Fruit fly (Drosophila melanogaster) whole organism, embryonic: ENCODE measurements around the gene CG15728.

Source experiments
- Atf-2 ChIP-seq: fragments of 200-800 bp; sonication (Bioruptor generic); optimal IDR thresholded peaks from 2 replicates; lab custom pipeline; 2016; ENCODE audit warnings: missing biosample characterization, missing genetic modification characterization
- Bteb2 ChIP-seq: fragments of 200-800 bp; sonication (Bioruptor generic); optimal IDR thresholded peaks from 2 replicates; lab custom pipeline; 2016; ENCODE audit warnings: missing biosample characterization, missing genetic modification characterization
- C15 ChIP-seq: fragments of 200-800 bp; sonication (Bioruptor generic); IDR thresholded peaks from 3 replicates; pipeline ENCODE4 v1.3.6; 2022; ENCODE audit warnings: missing biosample characterization, missing genetic modification characterization
- CG10274 ChIP-seq: fragments of 200-800 bp; sonication (Bioruptor generic); optimal IDR thresholded peaks from 3 replicates; lab custom pipeline; 2017; ENCODE audit warnings: missing biosample characterization, mild to moderate bottlenecking, missing genetic modification characterization
- CG11085 ChIP-seq: fragments of 200-800 bp; sonication (Bioruptor generic); IDR thresholded peaks from 2 replicates; pipeline ENCODE4 v1.3.6; 2022; ENCODE audit warnings: missing biosample characterization, missing genetic modification characterization
- CG12071 ChIP-seq: fragments of 200-800 bp; sonication (Bioruptor generic); optimal IDR thresholded peaks from 3 replicates; lab custom pipeline; 2018; ENCODE audit warnings: missing biosample characterization, mild to moderate bottlenecking, missing genetic modification characterization
- CG12299 ChIP-seq: fragments of 200-800 bp; sonication (Bioruptor generic); optimal IDR thresholded peaks from 2 replicates; lab custom pipeline; 2018; ENCODE audit warnings: missing biosample characterization, mild to moderate bottlenecking, missing genetic modification characterization
- CG14050 ChIP-seq: fragments of 200-800 bp; sonication (Bioruptor generic); IDR thresholded peaks from 3 replicates; pipeline ENCODE4 v1.3.6; 2022; ENCODE audit warnings: missing biosample characterization, missing genetic modification characterization
- CG17328 ChIP-seq: fragments of 200-800 bp; sonication (Bioruptor generic); IDR thresholded peaks from 2 replicates; pipeline ENCODE4 v1.3.6; 2022; ENCODE audit warnings: missing biosample characterization, missing genetic modification characterization
- CG17361 ChIP-seq: fragments of 200-800 bp; sonication (Bioruptor generic); IDR thresholded peaks from 3 replicates; pipeline ENCODE4 v1.3.6; 2022; ENCODE audit warnings: missing biosample characterization, missing genetic modification characterization
- CG17912 ChIP-seq: fragments of 200-800 bp; sonication (Bioruptor generic); optimal IDR thresholded peaks from 2 replicates; lab custom pipeline; 2018; ENCODE audit warnings: missing biosample characterization, mild to moderate bottlenecking, missing genetic modification characterization
- CG18262 ChIP-seq: fragments of 200-800 bp; optimal IDR thresholded peaks from 3 replicates; lab custom pipeline; 2019; ENCODE audit warnings: missing biosample characterization, mild to moderate bottlenecking, missing genetic modification characterization, moderate library complexity
- CG30020 ChIP-seq: fragments of 200-800 bp; optimal IDR thresholded peaks from 2 replicates; lab custom pipeline; 2019; ENCODE audit warnings: missing biosample characterization, mild to moderate bottlenecking, missing genetic modification characterization, moderate library complexity
- CG32767 ChIP-seq: fragments of 200-800 bp; sonication (Bioruptor generic); IDR thresholded peaks from 2 replicates; pipeline ENCODE4 v1.3.6; 2022; ENCODE audit warnings: missing biosample characterization, missing genetic modification characterization
- CG3281 ChIP-seq: fragments of 200-800 bp; sonication (Bioruptor generic); optimal IDR thresholded peaks from 3 replicates; lab custom pipeline; 2017; ENCODE audit warnings: missing biosample characterization, mild to moderate bottlenecking, missing genetic modification characterization
- CG4360 ChIP-seq: fragments of 200-800 bp; sonication (Bioruptor generic); IDR thresholded peaks from 2 replicates; pipeline ENCODE4 v1.3.6; 2022; ENCODE audit warnings: missing biosample characterization, missing genetic modification characterization
- CG4424 ChIP-seq: fragments of 200-800 bp; sonication (Bioruptor generic); optimal IDR thresholded peaks from 3 replicates; lab custom pipeline; 2016; ENCODE audit warnings: missing biosample characterization, missing genetic modification characterization
- CG6791 ChIP-seq: fragments of 200-800 bp; sonication (Bioruptor generic); IDR thresholded peaks from 3 replicates; pipeline ENCODE4 v1.3.6; 2022; ENCODE audit warnings: missing biosample characterization, missing genetic modification characterization; ENCODE audit not compliant: partially characterized antibody
- CG7745 ChIP-seq: fragments of 200-800 bp; sonication (Bioruptor generic); optimal IDR thresholded peaks from 2 replicates; lab custom pipeline; 2018; ENCODE audit warnings: missing biosample characterization, mild to moderate bottlenecking, missing genetic modification characterization, moderate library complexity
- CG7786 ChIP-seq: fragments of 200-800 bp; sonication (Bioruptor generic); optimal IDR thresholded peaks from 2 replicates; lab custom pipeline; 2016; ENCODE audit warnings: missing biosample characterization, missing genetic modification characterization
- CG7987 ChIP-seq: fragments of 200-800 bp; sonication (Bioruptor generic); optimal IDR thresholded peaks from 2 replicates; lab custom pipeline; 2018; ENCODE audit warnings: missing biosample characterization, mild to moderate bottlenecking, missing genetic modification characterization, moderate library complexity
- CG9437 ChIP-seq: fragments of 200-800 bp; sonication (Bioruptor generic); optimal IDR thresholded peaks from 2 replicates; lab custom pipeline; 2018; ENCODE audit warnings: missing biosample characterization, mild to moderate bottlenecking, missing genetic modification characterization
- CG9876 ChIP-seq: fragments of 200-800 bp; sonication (Bioruptor generic); optimal IDR thresholded peaks from 2 replicates; lab custom pipeline; 2016; ENCODE audit warnings: missing biosample characterization, missing genetic modification characterization
- Fer3 ChIP-seq: fragments of 200-800 bp; sonication (Bioruptor generic); optimal IDR thresholded peaks from 2 replicates; lab custom pipeline; 2018; ENCODE audit warnings: missing biosample characterization, mild to moderate bottlenecking, missing genetic modification characterization, moderate library complexity
- Gug ChIP-seq: fragments of 200-800 bp; sonication (Bioruptor generic); IDR thresholded peaks from 4 replicates; pipeline ENCODE4 v1.3.6; 2022; ENCODE audit warnings: missing biosample characterization, missing genetic modification characterization
- Hmr ChIP-seq: fragments of 200-800 bp; sonication (Bioruptor generic); optimal IDR thresholded peaks from 3 replicates; lab custom pipeline; 2017; ENCODE audit warnings: mild to moderate bottlenecking, missing biosample characterization, missing genetic modification reagents, missing genetic modification characterization
- Hr3 ChIP-seq: fragments of 200-800 bp; sonication (Bioruptor generic); optimal IDR thresholded peaks from 3 replicates; lab custom pipeline; 2016; ENCODE audit warnings: missing biosample characterization, missing genetic modification characterization
- Hsf ChIP-seq: fragments of 200-800 bp; sonication (Bioruptor generic); optimal IDR thresholded peaks from 3 replicates; lab custom pipeline; 2016; ENCODE audit warnings: missing biosample characterization, missing genetic modification characterization
- Kr ChIP-seq: fragments of 200-800 bp; sonication (Bioruptor generic); optimal IDR thresholded peaks from 2 replicates; lab custom pipeline; 2017; ENCODE audit warnings: missing biosample characterization, mild to moderate bottlenecking, missing genetic modification characterization
- Lhr ChIP-seq: fragments of 200-800 bp; sonication (Bioruptor generic); optimal IDR thresholded peaks from 3 replicates; lab custom pipeline; 2017; ENCODE audit warnings: mild to moderate bottlenecking, missing biosample characterization, missing genetic modification reagents, missing genetic modification characterization
- MESR4 ChIP-seq: fragments of 200-800 bp; sonication (Bioruptor generic); optimal IDR thresholded peaks from 2 replicates; lab custom pipeline; 2018; ENCODE audit warnings: missing biosample characterization, mild to moderate bottlenecking, missing genetic modification characterization, moderate library complexity
- NFAT ChIP-seq: fragments of 200-800 bp; sonication (Bioruptor generic); IDR thresholded peaks from 2 replicates; pipeline ENCODE4 v1.3.6; 2022; ENCODE audit warnings: missing biosample characterization, missing genetic modification characterization
- Nf-YA ChIP-seq: fragments of 200-800 bp; sonication (Bioruptor generic); IDR thresholded peaks from 2 replicates; pipeline ENCODE4 v1.3.6; 2022; ENCODE audit warnings: missing biosample characterization, missing genetic modification characterization
- NfI ChIP-seq: fragments of 200-800 bp; sonication (Bioruptor generic); optimal IDR thresholded peaks from 3 replicates; lab custom pipeline; 2018; ENCODE audit warnings: missing biosample characterization, mild to moderate bottlenecking, missing genetic modification characterization, moderate library complexity
- Sox102F ChIP-seq: fragments of 200-800 bp; sonication (Bioruptor generic); optimal IDR thresholded peaks from 2 replicates; lab custom pipeline; 2018; ENCODE audit warnings: missing biosample characterization, mild to moderate bottlenecking, missing genetic modification characterization, moderate library complexity
- Stat92E ChIP-seq, 3 experiments: fragments of >200 bp in 2 of 3; fragments of 200-800 bp in 1 of 3; sonication (Bioruptor generic) in 1 of 3; optimal IDR thresholded peaks; 2 replicates each; lab custom pipeline; 2017 to 2019; ENCODE audit warnings: missing biosample characterization in 3 of 3, missing genetic modification characterization in 3 of 3, mild to moderate bottlenecking in 1 of 3, moderate library complexity in 1 of 3
- cad ChIP-seq: fragments of >200 bp; optimal IDR thresholded peaks from 2 replicates; lab custom pipeline; 2017; ENCODE audit warnings: missing biosample characterization, missing genetic modification characterization
- crol ChIP-seq: fragments of 200-800 bp; sonication (Bioruptor generic); IDR thresholded peaks from 2 replicates; pipeline ENCODE4 v1.3.6; 2022; ENCODE audit warnings: missing biosample characterization, missing genetic modification characterization
- dimm ChIP-seq: fragments of 200-800 bp; sonication (Bioruptor generic); IDR thresholded peaks from 2 replicates; pipeline ENCODE4 v1.3.6; 2022; ENCODE audit warnings: missing biosample characterization, missing genetic modification characterization
- dysf ChIP-seq: fragments of 200-800 bp; sonication (Bioruptor generic); IDR thresholded peaks from 3 replicates; pipeline ENCODE4 v1.3.6; 2022; ENCODE audit warnings: missing biosample characterization, missing genetic modification characterization
- emc ChIP-seq: fragments of 200-800 bp; sonication (Bioruptor generic); optimal IDR thresholded peaks from 2 replicates; lab custom pipeline; 2016; ENCODE audit warnings: missing biosample characterization, missing genetic modification characterization
- esg ChIP-seq: fragments of 200-800 bp; sonication (Bioruptor generic); conservative IDR thresholded peaks from 2 replicates; pipeline ENCODE4 v1.3.6; 2022; ENCODE audit warnings: missing biosample characterization, missing genetic modification characterization
- inv ChIP-seq: fragments of 200-800 bp; sonication (Bioruptor generic); IDR thresholded peaks from 2 replicates; pipeline ENCODE4 v1.3.6; 2022; ENCODE audit warnings: missing biosample characterization, missing genetic modification characterization; ENCODE audit not compliant: partially characterized antibody
- kah ChIP-seq: fragments of 200-800 bp; sonication (Bioruptor generic); optimal IDR thresholded peaks from 2 replicates; lab custom pipeline; 2018; ENCODE audit warnings: missing biosample characterization, mild to moderate bottlenecking, missing genetic modification characterization
- knrl ChIP-seq: fragments of 200-800 bp; sonication (Bioruptor generic); IDR thresholded peaks from 3 replicates; pipeline ENCODE4 v1.3.6; 2022; ENCODE audit warnings: missing biosample characterization, missing genetic modification characterization; ENCODE audit not compliant: partially characterized antibody
- nerfin-1 ChIP-seq: fragments of 200-800 bp; sonication (Bioruptor generic); optimal IDR thresholded peaks from 3 replicates; lab custom pipeline; 2019; ENCODE audit warnings: missing biosample characterization, mild to moderate bottlenecking, missing genetic modification characterization, moderate library complexity
- ranshi ChIP-seq: fragments of 200-800 bp; sonication (Bioruptor generic); IDR thresholded peaks from 2 replicates; pipeline ENCODE4 v1.3.6; 2022; ENCODE audit warnings: missing biosample characterization, missing genetic modification characterization
- row ChIP-seq: fragments of 200-800 bp; sonication (Bioruptor generic); IDR thresholded peaks from 3 replicates; pipeline ENCODE4 v1.3.6; 2022; ENCODE audit warnings: missing biosample characterization, missing genetic modification characterization
- salm ChIP-seq: fragments of 200-800 bp; sonication (Bioruptor generic); optimal IDR thresholded peaks from 2 replicates; lab custom pipeline; 2018; ENCODE audit warnings: missing biosample characterization, mild to moderate bottlenecking, missing genetic modification characterization
- z ChIP-seq: fragments of 200-800 bp; sonication (Bioruptor generic); IDR thresholded peaks from 3 replicates; pipeline ENCODE4 v1.3.6; 2022; ENCODE audit warnings: missing biosample characterization, missing genetic modification characterization
- zfh2 ChIP-seq: fragments of 200-800 bp; sonication (Bioruptor generic); optimal IDR thresholded peaks from 2 replicates; lab custom pipeline; 2016; ENCODE audit warnings: missing biosample characterization, missing genetic modification characterization

Gene CG15728

dm6 chrX:12579506-12579999 lies 44.5 kb upstream of the CG15728 start (continued):
- TF ChIP-seq CG7786: peak; percentile 96
- peak; percentile 95 for TF ChIP-seq CG18262 (tag; lab: Kevin White, UChicago)
- no peak for TF ChIP-seq CG6791 (GFP tag; lab: Robert Waterston, UW)
- no peak for TF ChIP-seq knrl
- no peak for TF ChIP-seq Stat92E (GFP tag; optimal IDR thresholded peaks at IDR 0.05; lab: Kevin White, UChicago)
- peak; percentile 92 for TF ChIP-seq ranshi (GFP tag; lab: Robert Waterston, UW)
- peak; percentile 87 for TF ChIP-seq CG10274 (GFP tag; lab: Kevin White, UChicago)
- peak; percentile 97 for TF ChIP-seq Hsf (GFP tag; lab: Kevin White, UChicago)
- 0 out of 3 replicates have a peak, but pooled peaks have one; percentile 37 for TF ChIP-seq z
- TF ChIP-seq Atf-2: peak; percentile 95
- peak; percentile 87 for TF ChIP-seq CG17328 (GFP tag; lab: Robert Waterston, UW)
- peak; percentile 85 for TF ChIP-seq kah
- no peak for TF ChIP-seq inv (GFP tag; lab: Robert Waterston, UW)
- peak; percentile 10 for TF ChIP-seq MESR4 (GFP tag; lab: Kevin White, UChicago)
- TF ChIP-seq CG14050: peak; percentile 92
- no peak for TF ChIP-seq cad
- TF ChIP-seq CG11085 (GFP tag; lab: Robert Waterston, UW): peak; percentile 83
- TF ChIP-seq CG32767 (GFP tag; lab: Robert Waterston, UW): peak; percentile 81
- peak; percentile 88 for TF ChIP-seq CG9876 (GFP tag; lab: Kevin White, UChicago)
- peak; percentile 97 for TF ChIP-seq Hmr (GFP tag; lab: Kevin White, UChicago)
- TF ChIP-seq CG3281 (GFP tag; lab: Kevin White, UChicago): peak; percentile 98
- TF ChIP-seq CG12299 (tag; lab: Kevin White, UChicago): peak; percentile 92
- TF ChIP-seq Kr (GFP tag; lab: Kevin White, UChicago): no peak
- peak; percentile 96 for TF ChIP-seq dysf
- peak; percentile 71 for TF ChIP-seq CG30020 (tag; lab: Kevin White, UChicago)
- peak; percentile 92 for TF ChIP-seq Hr3
- peak; percentile 95 for TF ChIP-seq Bteb2 (GFP tag; lab: Kevin White, UChicago)
- TF ChIP-seq C15 (GFP tag; lab: Robert Waterston, UW): peak; percentile 85
- TF ChIP-seq Gug (GFP tag; lab: Robert Waterston, UW): peak; percentile 86
- TF ChIP-seq Lhr: peak; percentile 73
- TF ChIP-seq Fer3 (tag; lab: Kevin White, UChicago): peak; percentile 96
- TF ChIP-seq CG7987 (GFP tag; lab: Kevin White, UChicago): peak; percentile 60
- peak; percentile 86 for TF ChIP-seq Nf-YA
- peak; percentile 95 for TF ChIP-seq esg (GFP tag; lab: Robert Waterston, UW)
- peak; percentile 94 for TF ChIP-seq CG4424
- peak; percentile 92 for TF ChIP-seq CG12071 (GFP tag; lab: Kevin White, UChicago)
- TF ChIP-seq salm (tag; lab: Kevin White, UChicago): peak; percentile 93
- peak; percentile 12 for TF ChIP-seq CG17912 (GFP tag; lab: Kevin White, UChicago)
- TF ChIP-seq emc: peak; percentile 92
- TF ChIP-seq CG4360 (GFP tag; lab: Robert Waterston, UW): peak; percentile 43; the same call in 1 of the 2 replicates
- TF ChIP-seq dimm: peak; percentile 72
- no peak for TF ChIP-seq crol (GFP tag; lab: Robert Waterston, UW)
- no peak for TF ChIP-seq CG7745 (tag; lab: Kevin White, UChicago)
- TF ChIP-seq row (GFP tag; lab: Robert Waterston, UW): peak; percentile 93
- peak; percentile 98 for TF ChIP-seq CG17361 (GFP tag; lab: Robert Waterston, UW)
- TF ChIP-seq NFAT (GFP tag; lab: Robert Waterston, UW): peak; percentile 84
- peak; percentile 93 for TF ChIP-seq CG9437 (GFP tag; lab: Kevin White, UChicago)
- TF ChIP-seq zfh2 (GFP tag; lab: Kevin White, UChicago): peak; percentile 96
- peak; percentile 83 for TF ChIP-seq nerfin-1
- peak; percentile 97 for TF ChIP-seq NfI (GFP tag; lab: Kevin White, UChicago)
- peak; percentile 98 for TF ChIP-seq Sox102F (GFP tag; lab: Kevin White, UChicago)
